Fruit fly (Drosophila melanogaster): ENCODE results near the gene Hmx.

DNA sequence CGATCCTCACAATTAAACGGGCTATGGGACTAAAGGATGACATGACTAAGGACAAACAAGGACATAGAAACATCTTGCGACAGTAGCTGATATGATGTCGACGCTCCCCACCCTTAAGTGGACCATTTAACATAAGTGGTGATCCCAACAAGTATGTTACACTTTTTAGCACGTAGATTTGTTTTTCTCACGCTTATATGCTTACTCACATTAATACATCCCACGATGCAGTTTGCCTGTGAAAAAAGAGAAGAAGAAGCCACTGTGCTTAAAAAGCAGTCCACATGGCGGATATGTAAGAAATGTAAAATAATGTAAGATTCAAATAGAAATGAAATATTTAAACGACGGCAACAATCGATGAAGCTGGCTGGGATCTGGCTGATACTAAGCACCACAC is 56.3 kb downstream of the Hmx start:
- no peak for TF ChIP-seq lola (GFP tag; optimal IDR thresholded peaks at IDR 0.05)
- no peak for TF ChIP-seq Hnf4 (GFP tag; optimal IDR thresholded peaks at IDR 0.05)
